Worm (Caenorhabditis elegans) whole organism, young adult: ENCODE measurements around the gene gcsh-1.

Source experiments
- aptf-2 ChIP-seq: fragments of 200-800 bp; sonication (Bioruptor generic); conservative IDR thresholded peaks from 2 replicates; pipeline ENCODE4 v1.3.6; 2022; ENCODE audit warnings: missing genetic modification reagents, missing genetic modification characterization, missing compliant biosample characterization
- attf-5 ChIP-seq: fragments of 200-800 bp; sonication (Bioruptor generic); optimal IDR thresholded peaks from 2 replicates; lab custom pipeline; 2018; ENCODE audit warnings: mild to moderate bottlenecking, missing genetic modification characterization, missing compliant biosample characterization
- ceh-40 ChIP-seq: fragments of 200-800 bp; sonication (Bioruptor generic); IDR thresholded peaks from 2 replicates; pipeline ENCODE4 v1.3.6; 2022; ENCODE audit warnings: missing genetic modification characterization, missing compliant biosample characterization
- repo-1 ChIP-seq: sonication (generic microtip); optimal IDR thresholded peaks from 2 replicates; lab custom pipeline; 2017; ENCODE audit warnings: mild to moderate bottlenecking, missing genetic modification characterization, missing compliant biosample characterization

ce11 chrX:14545543-14545942, 30.7 kb upstream of the gcsh-1 start, which contains the start of gene enri-2:
- TF ChIP-seq attf-5 = no peak
- TF ChIP-seq ceh-40 (GFP tag; lab: Robert Waterston, UW) = no peak
- no peak for TF ChIP-seq repo-1
- TF ChIP-seq aptf-2 = no peak
